Worm (Caenorhabditis elegans) whole organism, L4 larva: ENCODE measurements around the gene rpl-25.1.

ENCODE experiments used
- ZK546.5 ChIP-seq, 2 experiments: sonication (generic microtip); optimal IDR thresholded peaks; 2 replicates each; lab custom pipeline; 2017; ENCODE audit warnings: missing biosample characterization in 2 of 2, missing genetic modification characterization in 2 of 2
- ama-1 ChIP-seq: fragments of 150-350 bp; optimal IDR thresholded peaks from 2 replicates; lab custom pipeline; 2014; ENCODE audit warnings: inconsistent platforms, mixed read lengths
- ceh-20 ChIP-seq: fragments of 200-800 bp; sonication (Bioruptor generic); IDR thresholded peaks from 2 replicates; pipeline ENCODE4 v1.3.6; 2022; ENCODE audit warnings: missing genetic modification reagents, missing genetic modification characterization, missing compliant biosample characterization
- daf-19 ChIP-seq: fragments of 200-800 bp; sonication (Bioruptor generic); conservative IDR thresholded peaks from 2 replicates; pipeline ENCODE4 v1.3.6; 2022; ENCODE audit warnings: missing genetic modification characterization, missing compliant biosample characterization
- fos-1 ChIP-seq: fragments of 150-350 bp; optimal IDR thresholded peaks from 2 replicates; lab custom pipeline; 2014; ENCODE audit warnings: missing biosample characterization, missing genetic modification characterization
- lsy-2 ChIP-seq, 2 experiments: fragments of 150-350 bp in 1 of 2; sonication (generic microtip) in 1 of 2; optimal IDR thresholded peaks; 2 replicates each; lab custom pipeline; 2014 to 2017; ENCODE audit warnings: missing biosample characterization in 2 of 2, missing genetic modification characterization in 2 of 2
- mdl-1 ChIP-seq, 2 experiments: fragments of 150-350 bp in 1 of 2; sonication (generic microtip) in 1 of 2; optimal IDR thresholded peaks; 2 replicates each; lab custom pipeline; 2014 to 2017; ENCODE audit warnings: missing biosample characterization in 2 of 2, missing genetic modification characterization in 2 of 2
- pha-4 ChIP-seq, 2 experiments: fragments of 150-350 bp in 1 of 2; fragments of 200-800 bp in 1 of 2; sonication (Bioruptor generic) in 1 of 2; IDR thresholded peaks in 1 of 2; optimal IDR thresholded peaks in 1 of 2; 2 replicates each; pipeline versions ENCODE4 v1.3.6 to Lab custom; 2014 to 2022; ENCODE audit warnings: missing genetic modification characterization in 2 of 2, missing genetic modification reagents in 2 of 2, missing biosample characterization in 1 of 2, missing compliant biosample characterization in 1 of 2
- spr-1 ChIP-seq: sonication (generic microtip); optimal IDR thresholded peaks from 2 replicates; lab custom pipeline; 2016; ENCODE audit warnings: mild to moderate bottlenecking, missing genetic modification characterization, missing compliant biosample characterization
- zag-1 ChIP-seq: fragments of 150-350 bp; optimal IDR thresholded peaks from 2 replicates; lab custom pipeline; 2014; ENCODE audit warnings: missing biosample characterization, missing genetic modification characterization

ce11 chrX:4749080-4749479, 34.1 kb downstream of the rpl-25.1 start, which contains the start of gene lon-2:
- no peak for TF ChIP-seq ZK546.5 (tag; optimal IDR thresholded peaks at IDR 0.05; lab: Kevin White, UChicago)
- TF ChIP-seq spr-1 (tag; lab: Kevin White, UChicago) = no peak
- no peak for TF ChIP-seq mdl-1 (tag; optimal IDR thresholded peaks at IDR 0.05; lab: Kevin White, UChicago)
- TF ChIP-seq daf-19 (GFP tag; lab: Robert Waterston, UW) = no peak
- no peak for TF ChIP-seq pha-4 (GFP tag; IDR thresholded peaks at IDR 0.05; lab: Robert Waterston, UW)
- TF ChIP-seq pha-4 (tag; optimal IDR thresholded peaks at IDR 0.05; lab: Kevin White, UChicago) = no peak
- TF ChIP-seq fos-1 (tag; lab: Kevin White, UChicago) = no peak
- no peak for TF ChIP-seq ama-1
- no peak for TF ChIP-seq zag-1 (tag; lab: Kevin White, UChicago)
- no peak for TF ChIP-seq ceh-20 (GFP tag; lab: Robert Waterston, UW)
- no peak for TF ChIP-seq lsy-2 (tag; optimal IDR thresholded peaks at IDR 0.05; lab: Kevin White, UChicago)
